Worm (Caenorhabditis elegans) whole organism, young adult: ENCODE results near the gene Y48A6B.9.
A peak's percentile ranks its signal among the peaks of the same experiment; 100 is the strongest.

Source experiments
- B0019.2 ChIP-seq: fragments of 200-800 bp; sonication (Bioruptor generic); conservative IDR thresholded peaks from 2 replicates; pipeline ENCODE4 v1.3.6; 2022; ENCODE audit warnings: missing genetic modification reagents, missing genetic modification characterization, missing compliant biosample characterization
- B0336.3 ChIP-seq: fragments of 200-800 bp; sonication (Bioruptor generic); IDR thresholded peaks from 2 replicates; pipeline ENCODE4 v1.3.6; 2022; ENCODE audit warnings: missing genetic modification characterization, missing compliant biosample characterization
- C17E4.6 ChIP-seq: fragments of 200-800 bp; sonication (Bioruptor generic); IDR thresholded peaks from 2 replicates; pipeline ENCODE4 v1.3.6; 2022; ENCODE audit warnings: missing genetic modification reagents, missing genetic modification characterization, missing compliant biosample characterization
- F33H1.4 ChIP-seq: fragments of 200-800 bp; sonication (Bioruptor generic); IDR thresholded peaks from 2 replicates; pipeline ENCODE4 v1.3.6; 2022; ENCODE audit warnings: missing genetic modification reagents, missing genetic modification characterization, missing compliant biosample characterization
- T07F8.4 ChIP-seq: sonication (generic microtip); optimal IDR thresholded peaks from 2 replicates; lab custom pipeline; 2016; ENCODE audit warnings: mild to moderate bottlenecking, missing genetic modification characterization, moderate library complexity, missing compliant biosample characterization
- Y53G8AR.9 ChIP-seq: fragments of 200-800 bp; sonication (Bioruptor generic); conservative IDR thresholded peaks from 2 replicates; pipeline ENCODE4 v1.3.6; 2022; ENCODE audit warnings: missing genetic modification reagents, missing genetic modification characterization, missing compliant biosample characterization
- Y56A3A.18 ChIP-seq: fragments of 200-800 bp; sonication (Bioruptor generic); IDR thresholded peaks from 2 replicates; pipeline ENCODE4 v1.3.6; 2022; ENCODE audit warnings: missing genetic modification reagents, missing genetic modification characterization, missing compliant biosample characterization
- aptf-2 ChIP-seq: fragments of 200-800 bp; sonication (Bioruptor generic); conservative IDR thresholded peaks from 2 replicates; pipeline ENCODE4 v1.3.6; 2022; ENCODE audit warnings: missing genetic modification reagents, missing genetic modification characterization, missing compliant biosample characterization
- bed-1 ChIP-seq: fragments of 200-800 bp; sonication (Bioruptor generic); IDR thresholded peaks from 2 replicates; pipeline ENCODE4 v1.3.6; 2022; ENCODE audit warnings: missing genetic modification reagents, missing genetic modification characterization, missing compliant biosample characterization
- ccch-3 ChIP-seq: fragments of 200-800 bp; sonication (Bioruptor generic); optimal IDR thresholded peaks from 2 replicates; lab custom pipeline; 2018; ENCODE audit warnings: mild to moderate bottlenecking, missing genetic modification characterization, missing compliant biosample characterization
- cebp-1 ChIP-seq, 2 experiments: fragments of 200-800 bp in 1 of 2; sonication (Bioruptor generic) in 1 of 2; sonication (generic microtip) in 1 of 2; IDR thresholded peaks in 1 of 2; optimal IDR thresholded peaks in 1 of 2; 2 replicates each; pipeline versions ENCODE4 v1.3.6 to Lab custom; 2017 to 2022; ENCODE audit warnings: missing compliant biosample characterization in 2 of 2, missing genetic modification characterization in 2 of 2, mild to moderate bottlenecking in 1 of 2, missing genetic modification reagents in 1 of 2, moderate library complexity in 1 of 2
- cebp-2 ChIP-seq: fragments of 200-800 bp; sonication (Bioruptor generic); IDR thresholded peaks from 2 replicates; pipeline ENCODE4 v1.3.6; 2022; ENCODE audit warnings: missing genetic modification characterization, missing compliant biosample characterization
- ceh-40 ChIP-seq: fragments of 200-800 bp; sonication (Bioruptor generic); IDR thresholded peaks from 2 replicates; pipeline ENCODE4 v1.3.6; 2022; ENCODE audit warnings: missing genetic modification characterization, missing compliant biosample characterization
- ceh-79 ChIP-seq: sonication (generic microtip); optimal IDR thresholded peaks from 2 replicates; lab custom pipeline; 2017; ENCODE audit warnings: mild to moderate bottlenecking, missing genetic modification characterization, missing compliant biosample characterization
- egl-18 ChIP-seq: fragments of 200-800 bp; sonication (Bioruptor generic); IDR thresholded peaks from 2 replicates; pipeline ENCODE4 v1.3.6; 2022; ENCODE audit warnings: missing genetic modification reagents, missing genetic modification characterization, missing compliant biosample characterization
- ekl-4 ChIP-seq: fragments of 200-800 bp; sonication (Bioruptor generic); IDR thresholded peaks from 2 replicates; pipeline ENCODE4 v1.3.6; 2022; ENCODE audit warnings: missing genetic modification reagents, missing genetic modification characterization, missing compliant biosample characterization
- hmg-20 ChIP-seq: fragments of 200-800 bp; sonication (Bioruptor generic); IDR thresholded peaks from 2 replicates; pipeline ENCODE4 v1.3.6; 2022; ENCODE audit warnings: missing genetic modification reagents, missing genetic modification characterization, missing compliant biosample characterization
- hrde-1 ChIP-seq: sonication (generic microtip); optimal IDR thresholded peaks from 2 replicates; lab custom pipeline; 2016; ENCODE audit warnings: missing genetic modification characterization, mild to moderate bottlenecking, missing compliant biosample characterization, moderate library complexity, missing genotype, missing genetic modification reagents, borderline replicate concordance
- lsl-1 ChIP-seq: fragments of 200-800 bp; sonication (Bioruptor generic); optimal IDR thresholded peaks from 2 replicates; lab custom pipeline; 2018; ENCODE audit warnings: mild to moderate bottlenecking, missing genetic modification characterization, moderate library complexity, missing compliant biosample characterization
- madf-6 ChIP-seq: fragments of 200-800 bp; sonication (Bioruptor generic); IDR thresholded peaks from 2 replicates; pipeline ENCODE4 v1.3.6; 2022; ENCODE audit warnings: missing genetic modification reagents, missing genetic modification characterization, missing compliant biosample characterization
- mcd-1 ChIP-seq: fragments of 200-800 bp; sonication (Bioruptor generic); IDR thresholded peaks from 2 replicates; pipeline ENCODE4 v1.3.6; 2022; ENCODE audit warnings: missing genetic modification reagents, missing genetic modification characterization, missing compliant biosample characterization
- mes-4 ChIP-seq: sonication (generic microtip); optimal IDR thresholded peaks from 2 replicates; lab custom pipeline; 2016; ENCODE audit warnings: missing genotype, missing genetic modification characterization, missing compliant biosample characterization
- nfya-1 ChIP-seq: sonication (generic microtip); optimal IDR thresholded peaks from 2 replicates; lab custom pipeline; 2017; ENCODE audit warnings: antibody characterized with exemption, missing compliant biosample characterization, missing genetic modification characterization, borderline replicate concordance; ENCODE audit not compliant: insufficient read depth
- nfya-2 ChIP-seq: fragments of 200-800 bp; sonication (Bioruptor generic); IDR thresholded peaks from 2 replicates; pipeline ENCODE4 v1.3.6; 2022; ENCODE audit warnings: missing genetic modification reagents, missing genetic modification characterization, missing compliant biosample characterization
- nhr-90 ChIP-seq: sonication (generic microtip); optimal IDR thresholded peaks from 2 replicates; lab custom pipeline; 2016; ENCODE audit warnings: missing genotype, mild to moderate bottlenecking, missing genetic modification characterization, missing compliant biosample characterization
- rcor-1 ChIP-seq: fragments of 200-800 bp; sonication (Bioruptor generic); IDR thresholded peaks from 2 replicates; pipeline ENCODE4 v1.3.6; 2022; ENCODE audit warnings: missing genetic modification reagents, missing genetic modification characterization, missing compliant biosample characterization
- rec-8 ChIP-seq, 2 experiments: sonication (generic microtip); optimal IDR thresholded peaks; 2 replicates each; lab custom pipeline; 2016; ENCODE audit warnings: mild to moderate bottlenecking in 2 of 2, missing genetic modification characterization in 2 of 2, missing genetic modification reagents in 2 of 2, missing genotype in 2 of 2, missing biosample characterization in 1 of 2, missing compliant biosample characterization in 1 of 2, moderate library complexity in 1 of 2
- sdz-38 ChIP-seq: sonication (generic microtip); optimal IDR thresholded peaks from 2 replicates; lab custom pipeline; 2016; ENCODE audit warnings: missing genotype, missing genetic modification characterization, missing compliant biosample characterization
- sea-2 ChIP-seq: fragments of 200-800 bp; sonication (Bioruptor generic); IDR thresholded peaks from 2 replicates; pipeline ENCODE4 v1.3.6; 2022; ENCODE audit warnings: missing genetic modification characterization, missing compliant biosample characterization
- somi-1 ChIP-seq: fragments of 200-800 bp; sonication (Bioruptor generic); optimal IDR thresholded peaks from 2 replicates; lab custom pipeline; 2018; ENCODE audit warnings: mild to moderate bottlenecking, missing genetic modification characterization, missing compliant biosample characterization
- tlf-1 ChIP-seq: fragments of 200-800 bp; sonication (Bioruptor generic); optimal IDR thresholded peaks from 2 replicates; lab custom pipeline; 2018; ENCODE audit warnings: mild to moderate bottlenecking, missing genetic modification characterization, missing compliant biosample characterization
- ztf-26 ChIP-seq: sonication (generic microtip); optimal IDR thresholded peaks from 2 replicates; lab custom pipeline; 2017; ENCODE audit warnings: missing genetic modification characterization, missing compliant biosample characterization

The Y48A6B.9 gene

DNA sequence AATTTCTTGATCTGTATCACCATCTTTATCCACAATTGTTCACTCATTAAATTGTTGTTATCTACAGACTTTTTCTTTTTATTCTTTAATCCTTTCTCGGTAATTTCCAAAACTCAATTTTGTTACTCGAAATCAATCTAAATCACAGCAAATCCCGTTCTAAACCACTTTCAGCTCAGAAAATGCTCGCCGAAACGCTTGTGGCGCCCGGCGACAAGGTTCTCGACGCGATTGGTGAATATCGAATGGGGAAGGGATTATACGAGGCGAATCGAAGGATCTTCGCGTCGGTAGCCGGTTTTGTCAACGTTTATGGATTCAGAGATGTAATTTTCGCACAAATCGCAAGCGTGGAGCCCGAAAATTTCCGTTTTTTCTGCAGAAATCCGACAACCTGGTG is 24.1 kb upstream of the Y48A6B.9 start, which contains the start of gene exos-1 (continued):
- no peak for TF ChIP-seq T07F8.4 (tag; lab: Kevin White, UChicago)
- no peak for TF ChIP-seq nfya-2 (GFP tag; lab: Robert Waterston, UW)
- TF ChIP-seq tlf-1 (GFP tag; lab: Kevin White, UChicago) = peak; percentile 11
- TF ChIP-seq rec-8 (tag; optimal IDR thresholded peaks at IDR 0.05; lab: Kevin White, UChicago) = no peak
- peak; percentile 66 for TF ChIP-seq madf-6 (GFP tag; lab: Robert Waterston, UW)
- no peak for TF ChIP-seq ceh-79
- TF ChIP-seq ekl-4 (GFP tag; lab: Robert Waterston, UW) = peak; percentile 75

DNA sequence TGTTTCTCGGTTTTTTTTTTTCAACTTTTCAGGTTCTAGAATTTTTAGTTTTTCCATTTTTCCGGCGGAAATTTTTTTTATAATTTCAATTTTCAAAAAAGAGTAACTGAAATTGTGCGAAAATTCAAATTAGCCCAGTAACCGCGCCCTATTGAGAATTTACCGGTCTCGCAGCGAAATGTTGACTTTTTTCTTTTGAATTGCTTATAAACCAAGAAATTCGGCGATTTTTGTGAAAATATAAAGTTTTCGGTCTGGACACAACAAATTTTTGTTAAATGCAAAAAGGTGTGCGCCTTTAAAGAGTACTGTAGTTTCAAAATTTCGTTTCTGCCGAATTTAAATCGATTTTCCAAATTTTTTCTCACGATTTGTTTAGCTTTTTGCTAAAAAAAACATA is 22.4 kb upstream of the Y48A6B.9 start:
- TF ChIP-seq somi-1 (no peak), Y53G8AR.9 (GFP tag; lab: Robert Waterston, UW) (0 out of 2 replicates have a peak, but pooled peaks have one; percentile 35), B0019.2 (GFP tag; lab: Robert Waterston, UW) (no peak), F33H1.4 (GFP tag; lab: Robert Waterston, UW) (0 out of 2 replicates have a peak, but pooled peaks have one; percentile 6), madf-6 (GFP tag; lab: Robert Waterston, UW) (peak; percentile 47; the same call in 1 of the 2 replicates), cebp-1 (GFP tag; IDR thresholded peaks at IDR 0.05; lab: Robert Waterston, UW) (no peak), cebp-1 (tag; optimal IDR thresholded peaks at IDR 0.05; lab: Kevin White, UChicago) (no peak), hrde-1 (peak; percentile 14)

DNA sequence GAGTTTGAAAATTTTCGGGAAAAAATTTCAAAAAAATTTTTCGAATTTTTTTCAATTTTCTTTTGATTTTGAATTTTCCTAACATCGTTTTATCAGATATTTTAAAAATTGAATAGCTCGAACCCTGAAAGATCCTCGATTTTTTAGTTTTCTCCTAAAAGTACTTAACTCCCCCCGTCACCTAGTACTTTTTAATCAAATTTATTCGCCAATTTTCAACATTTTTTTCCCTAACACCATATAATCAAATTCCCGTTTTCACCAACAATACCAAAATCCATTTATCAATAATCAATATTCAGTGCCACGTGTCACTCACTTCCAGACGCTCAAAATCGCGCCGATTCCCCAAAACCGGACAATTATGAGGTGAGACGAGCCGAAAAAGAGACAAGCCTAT is 20.7 kb upstream of the Y48A6B.9 start, which contains the start of gene kvs-4:
Gene kvs-4 (plus strand): TSS at position 301 of the 400 bp plus-strand sequence.
- no peak for TF ChIP-seq cebp-2
- TF ChIP-seq nfya-1 = no peak
- no peak for TF ChIP-seq sdz-38 (tag; lab: Kevin White, UChicago)
- no peak for TF ChIP-seq hrde-1
- TF ChIP-seq lsl-1 (GFP tag; lab: Kevin White, UChicago) = no peak
- no peak for TF ChIP-seq B0336.3
- TF ChIP-seq mes-4 (tag; lab: Kevin White, UChicago) = no peak
- TF ChIP-seq nhr-90 = no peak
- TF ChIP-seq sea-2 (GFP tag; lab: Robert Waterston, UW) = no peak

DNA sequence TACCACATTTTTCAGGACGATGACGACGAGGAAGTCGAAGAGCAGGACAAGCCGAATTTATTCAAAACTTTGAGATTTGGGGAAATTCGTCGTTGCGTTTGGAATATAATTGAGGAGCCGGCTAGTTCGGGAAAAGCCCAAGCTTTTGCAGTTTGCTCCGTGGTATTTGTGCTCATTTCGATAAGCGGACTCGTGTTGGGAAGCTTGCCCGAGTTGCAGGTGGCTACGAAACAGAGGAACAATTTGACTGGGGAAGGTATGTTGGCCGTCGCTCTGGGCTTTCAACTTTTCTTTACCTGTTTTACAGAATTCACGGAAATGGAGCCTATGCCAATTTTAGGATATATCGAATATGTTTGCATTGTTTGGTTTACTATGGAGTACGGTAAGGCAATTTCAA is 10.7 kb upstream of the Y48A6B.9 start:
- no peak for TF ChIP-seq ccch-3 (GFP tag; lab: Kevin White, UChicago)
- no peak for TF ChIP-seq mcd-1 (GFP tag; lab: Robert Waterston, UW)
- TF ChIP-seq B0336.3 = no peak
- TF ChIP-seq ceh-40 = no peak
- no peak for TF ChIP-seq aptf-2 (GFP tag; lab: Robert Waterston, UW)
- TF ChIP-seq Y56A3A.18 = no peak
- TF ChIP-seq ztf-26 = no peak
- no peak for TF ChIP-seq bed-1 (GFP tag; lab: Robert Waterston, UW)
- TF ChIP-seq rcor-1 = no peak
- no peak for TF ChIP-seq hmg-20 (GFP tag; lab: Robert Waterston, UW)
- no peak for TF ChIP-seq C17E4.6 (GFP tag; lab: Robert Waterston, UW)
- TF ChIP-seq nhr-90 = no peak

DNA sequence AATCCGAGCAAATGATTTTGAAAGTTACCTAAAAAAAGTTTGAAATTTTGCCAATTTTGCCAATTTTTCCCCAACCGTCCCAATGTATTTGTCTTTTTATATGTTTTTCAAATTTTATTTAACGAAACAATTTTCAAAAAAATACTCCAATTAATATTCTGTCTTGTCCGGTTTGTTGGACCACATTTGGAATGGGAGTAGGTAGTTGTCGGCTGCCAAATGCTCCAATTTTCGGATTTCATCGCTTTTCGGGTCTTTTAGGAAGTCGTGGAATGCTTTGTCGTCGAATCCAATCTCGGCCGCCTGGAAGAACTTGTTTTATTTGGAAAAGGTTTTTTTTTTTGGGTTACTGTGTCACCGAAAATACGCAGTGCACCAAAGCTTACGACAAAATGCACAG is 7.8 kb upstream of the Y48A6B.9 start:
- TF ChIP-seq egl-18 (GFP tag; lab: Robert Waterston, UW) = no peak
